Fruit fly (Drosophila melanogaster): ENCODE data around the gene polybromo.

The polybromo gene

dm6 chr3R:24771273-24772231, 33.5 kb downstream of the polybromo start, which contains the start of gene CG42331 (continued):
- TF ChIP-seq Vsx2 (GFP tag; optimal IDR thresholded peaks at IDR 0.05; ENCODE audit: partially characterized antibody) (no peak), fru (GFP tag; optimal IDR thresholded peaks at IDR 0.05) (peak; percentile 71), rgr (GFP tag; optimal IDR thresholded peaks at IDR 0.05) (peak; percentile 50), brk (GFP tag; optimal IDR thresholded peaks at IDR 0.05) (peak; percentile 11)

- TF ChIP-seq Dfd (GFP tag; optimal IDR thresholded peaks at IDR 0.05) (peak; percentile 82), dl (GFP tag; optimal IDR thresholded peaks at IDR 0.05; ENCODE audit: insufficient read depth in 1 of 2, partially characterized antibody in 2 of 2) (no peak)
These were observed 35.5 kb downstream of the polybromo start for dm6 chr3R:24769601-24770000.

dm6 chr3R:24768538-24769401, 36.3 kb downstream of the polybromo start, which contains the start of gene CG13631:
Gene CG13631, plus strand, starts transcription at chr3R:24769351.
- TF ChIP-seq dsf (GFP tag; optimal IDR thresholded peaks at IDR 0.05; ENCODE audit: borderline replicate concordance) (peak; percentile 75), sv (GFP tag; optimal IDR thresholded peaks at IDR 0.05) (peak; percentile 92), sage (GFP tag; optimal IDR thresholded peaks at IDR 0.05) (peak; percentile 77), Dif (GFP tag; optimal IDR thresholded peaks at IDR 0.05; ENCODE audit: partially characterized antibody) (peak; percentile 53), Rel (GFP tag; optimal IDR thresholded peaks at IDR 0.05) (peak; percentile 56), Rel (tag; optimal IDR thresholded peaks at IDR 0.05) (peak; percentile 59), tai (GFP tag; optimal IDR thresholded peaks at IDR 0.05) (peak; percentile 91), lola (GFP tag; optimal IDR thresholded peaks at IDR 0.05) (no peak), Myc (optimal IDR thresholded peaks at IDR 0.05) (no peak), h (GFP tag; optimal IDR thresholded peaks at IDR 0.05) (peak; percentile 97), CrebA (GFP tag; optimal IDR thresholded peaks at IDR 0.05; ENCODE audit: borderline replicate concordance) (peak; percentile 49), usp (GFP tag; optimal IDR thresholded peaks at IDR 0.05) (no peak), pan (optimal IDR thresholded peaks at IDR 0.05) (no peak), br (GFP tag; optimal IDR thresholded peaks at IDR 0.05) (peak; percentile 97), CG9705 (GFP tag; optimal IDR thresholded peaks at IDR 0.05) (peak; percentile 87), psq (GFP tag; optimal IDR thresholded peaks at IDR 0.05) (peak; percentile 93), Vsx2 (GFP tag; optimal IDR thresholded peaks at IDR 0.05; ENCODE audit: partially characterized antibody) (no peak), Jra (GFP tag; optimal IDR thresholded peaks at IDR 0.05) (peak; percentile 92), Hr78 (GFP tag; optimal IDR thresholded peaks at IDR 0.05) (no peak), CG32264 (GFP tag; optimal IDR thresholded peaks at IDR 0.05) (peak; percentile 86), GATAd (GFP tag; optimal IDR thresholded peaks at IDR 0.05) (peak; percentile 73), N (GFP tag; optimal IDR thresholded peaks at IDR 0.05) (no peak), OdsH (GFP tag; optimal IDR thresholded peaks at IDR 0.05) (peak; percentile 97), Mio (GFP tag; optimal IDR thresholded peaks at IDR 0.05) (peak; percentile 76), Hnf4 (GFP tag; optimal IDR thresholded peaks at IDR 0.05) (peak; percentile 94), Abd-B (GFP tag; optimal IDR thresholded peaks at IDR 0.05) (no peak), jim (GFP tag; optimal IDR thresholded peaks at IDR 0.05) (no peak), woc (GFP tag; optimal IDR thresholded peaks at IDR 0.05) (peak; percentile 90), dl (GFP tag; optimal IDR thresholded peaks at IDR 0.05; ENCODE audit: insufficient read depth in 1 of 2, partially characterized antibody in 2 of 2) (peak; percentile 30 to 81), rgr (GFP tag; optimal IDR thresholded peaks at IDR 0.05) (peak; percentile 97), HLH106 (tag; optimal IDR thresholded peaks at IDR 0.05) (peak; percentile 97), brk (GFP tag; optimal IDR thresholded peaks at IDR 0.05) (peak; percentile 87), Sp1 (GFP tag; optimal IDR thresholded peaks at IDR 0.05) (peak; percentile 92), fru (GFP tag; optimal IDR thresholded peaks at IDR 0.05) (peak; percentile 98), Dfd (GFP tag; optimal IDR thresholded peaks at IDR 0.05) (peak; percentile 52), ey (GFP tag; optimal IDR thresholded peaks at IDR 0.05) (peak; percentile 98), dmrt93B (GFP tag; optimal IDR thresholded peaks at IDR 0.05) (peak; percentile 96), foxo (GFP tag; optimal IDR thresholded peaks at IDR 0.05) (peak; percentile 65 to 98), Hr83 (GFP tag; optimal IDR thresholded peaks at IDR 0.05; ENCODE audit: poor library complexity, severe bottlenecking) (peak; percentile 76)
